Worm (Caenorhabditis elegans) whole organism, midembryonic: ENCODE measurements around the gene D1044.1.

ENCODE experiments used
- med-1 ChIP-seq: sonication (generic microtip); optimal IDR thresholded peaks from 2 replicates; lab custom pipeline; 2017; ENCODE audit warnings: missing genetic modification characterization, mild to moderate bottlenecking, missing compliant biosample characterization, antibody characterized with exemption, missing genetic modification reagents; ENCODE audit not compliant: insufficient read depth
- ztf-23 ChIP-seq: fragments of 200-800 bp; sonication (Bioruptor generic); IDR thresholded peaks from 2 replicates; pipeline ENCODE4 v1.3.6; 2022; ENCODE audit warnings: missing genetic modification reagents, missing genetic modification characterization, missing compliant biosample characterization

ce11 chrIII:5498973-5499372, 45.1 kb upstream of the D1044.1 start, which contains the start of gene R02F2.9:
- TF ChIP-seq ztf-23 (GFP tag; lab: Robert Waterston, UW) (no peak), med-1 (GFP tag; lab: Kevin White, UChicago) (no peak)
